Worm (Caenorhabditis elegans) whole organism, L4 larva: Measurements from ENCODE around the gene wrt-6.

Experiments
- ZK337.2 ChIP-seq: fragments of 200-800 bp; sonication (Bioruptor generic); IDR thresholded peaks from 2 replicates; pipeline ENCODE4 v1.3.6; 2022; ENCODE audit warnings: missing genetic modification reagents, missing genetic modification characterization, missing compliant biosample characterization
- aha-1 ChIP-seq: fragments of 150-350 bp; peaks from one replicate; lab custom pipeline; 2014; ENCODE audit warnings: missing biosample characterization, missing genetic modification characterization
- jun-1 ChIP-seq: fragments of 150-350 bp; optimal IDR thresholded peaks from 2 replicates; lab custom pipeline; 2014; ENCODE audit warnings: missing biosample characterization, missing genetic modification reagents, missing genetic modification characterization
- unc-39 ChIP-seq: sonication (generic microtip); optimal IDR thresholded peaks from 2 replicates; lab custom pipeline; 2017; ENCODE audit warnings: missing biosample characterization, missing genetic modification characterization

- TF ChIP-seq aha-1 (no peak), jun-1 (no peak), unc-39 (tag; lab: Kevin White, UChicago) (no peak), ZK337.2 (GFP tag; lab: Robert Waterston, UW) (no peak)
Measured at ce11 chrX:3453870-3454269, 26.2 kb upstream of the wrt-6 start.
